Fruit fly (Drosophila melanogaster): Measurements from ENCODE around the gene CG8534.

CG8534 gene

DNA sequence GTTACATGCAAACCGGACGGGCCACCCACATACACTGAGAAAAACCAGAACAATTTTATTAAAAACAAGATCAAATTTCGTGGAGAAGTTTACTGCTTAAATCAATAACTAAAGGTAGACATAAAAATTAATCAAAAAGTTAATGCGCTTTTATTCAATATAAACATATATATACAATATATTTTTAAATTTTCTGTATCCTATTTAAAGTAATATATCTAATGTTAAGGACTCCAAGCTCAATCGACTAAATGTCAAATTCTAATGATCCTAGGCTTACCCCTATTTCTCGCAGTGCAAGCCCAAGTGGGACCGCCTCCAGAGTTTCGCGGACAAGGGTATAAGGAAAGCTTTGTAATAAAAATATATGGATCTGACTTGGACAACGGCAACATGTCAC lies 45.2 kb downstream of the CG8534 start:
- TF ChIP-seq Myc (optimal IDR thresholded peaks at IDR 0.05), result no peak
- no peak for TF ChIP-seq Dif (GFP tag; optimal IDR thresholded peaks at IDR 0.05; ENCODE audit: partially characterized antibody)
- TF ChIP-seq Mio (GFP tag; optimal IDR thresholded peaks at IDR 0.05), result no peak
- no peak for TF ChIP-seq fru (GFP tag; optimal IDR thresholded peaks at IDR 0.05)
- no peak for TF ChIP-seq rgr (GFP tag; optimal IDR thresholded peaks at IDR 0.05)
- no peak for TF ChIP-seq pan (optimal IDR thresholded peaks at IDR 0.05)
- TF ChIP-seq dsf (GFP tag; optimal IDR thresholded peaks at IDR 0.05; ENCODE audit: borderline replicate concordance), result no peak
- no peak for TF ChIP-seq Hr83 (GFP tag; optimal IDR thresholded peaks at IDR 0.05; ENCODE audit: poor library complexity, severe bottlenecking)
- no peak for TF ChIP-seq h (GFP tag; optimal IDR thresholded peaks at IDR 0.05)

DNA sequence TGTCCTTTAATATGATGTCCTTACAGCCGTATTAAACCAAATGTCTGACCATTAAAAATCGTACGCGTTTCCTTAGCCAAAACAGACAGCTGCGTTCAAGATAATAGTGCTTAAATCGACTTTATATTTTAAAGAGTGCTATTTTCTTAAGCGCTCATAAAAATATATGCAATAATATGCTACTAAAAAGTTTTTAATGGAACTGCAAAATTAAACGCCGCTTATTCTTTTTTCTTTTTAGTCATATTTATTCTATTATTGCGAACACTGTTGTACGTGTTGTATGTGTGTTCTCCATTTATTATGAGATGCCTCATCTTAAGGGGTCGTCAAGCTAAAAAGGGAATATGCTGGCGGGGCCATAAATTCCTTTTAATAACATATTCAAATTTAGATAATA lies 48.0 kb downstream of the CG8534 start:
- TF ChIP-seq Mio (GFP tag; optimal IDR thresholded peaks at IDR 0.05), result no peak
- no peak for TF ChIP-seq usp (GFP tag; optimal IDR thresholded peaks at IDR 0.05)
- no peak for TF ChIP-seq Dfd (GFP tag; optimal IDR thresholded peaks at IDR 0.05)
- no peak for TF ChIP-seq HLH106 (tag; optimal IDR thresholded peaks at IDR 0.05)
- no peak for TF ChIP-seq Dif (GFP tag; optimal IDR thresholded peaks at IDR 0.05; ENCODE audit: partially characterized antibody)
- TF ChIP-seq fru (GFP tag; optimal IDR thresholded peaks at IDR 0.05), result no peak

Measured in whole organism, wandering third instar larva.